Fruit fly (Drosophila melanogaster): ENCODE measurements around the gene Kap-alpha3.

Gene Kap-alpha3

dm6 chr3R:9581089-9581520, 3.6 kb upstream of the Kap-alpha3 start, which contains the start of gene CG8301:
Gene CG8301 (plus strand): TSS chr3R:9581306.
- TF ChIP-seq tap (tag; optimal IDR thresholded peaks at IDR 0.05) (peak; percentile 15), CG15601 (tag; optimal IDR thresholded peaks at IDR 0.05) (no peak), Chrac-16 (GFP tag; optimal IDR thresholded peaks at IDR 0.05) (no peak), Hr51 (GFP tag; optimal IDR thresholded peaks at IDR 0.05) (peak in 1 of 2 experiments; percentile 62), CG5180 (GFP tag; optimal IDR thresholded peaks at IDR 0.05) (peak; percentile 20), fd102C (GFP tag; optimal IDR thresholded peaks at IDR 0.05) (no peak), ATbp (GFP tag; optimal IDR thresholded peaks at IDR 0.05) (peak; percentile 1), CG2120 (GFP tag; optimal IDR thresholded peaks at IDR 0.05) (peak; percentile 60), CG8765 (GFP tag; IDR thresholded peaks at IDR 0.05) (no peak), CG8290 (GFP tag; optimal IDR thresholded peaks at IDR 0.05) (no peak), CG8290 (tag; optimal IDR thresholded peaks at IDR 0.05) (peak in 1 of 2 experiments; percentile 27), Camta (GFP tag; optimal IDR thresholded peaks at IDR 0.05) (peak; percentile 14), ERR (GFP tag; optimal IDR thresholded peaks at IDR 0.05) (peak; percentile 1), CG9437 (GFP tag; optimal IDR thresholded peaks at IDR 0.05) (peak; percentile 20), CG12155 (GFP tag; optimal IDR thresholded peaks at IDR 0.05) (peak; percentile 20), CG11695 (GFP tag; IDR thresholded peaks at IDR 0.05) (peak; percentile 56; the same call in 2 of the 3 replicates), grau (tag; optimal IDR thresholded peaks at IDR 0.05) (peak; percentile 41), Drgx (GFP tag; IDR thresholded peaks at IDR 0.05) (peak; percentile 56), mam (GFP tag; optimal IDR thresholded peaks at IDR 0.05) (peak; percentile 24), NfI (GFP tag; optimal IDR thresholded peaks at IDR 0.05) (peak; percentile 22), chinmo (GFP tag; IDR thresholded peaks at IDR 0.05; ENCODE audit: partially characterized antibody) (0 out of 4 replicates have a peak, but pooled peaks have one; percentile 40), Xbp1 (GFP tag; optimal IDR thresholded peaks at IDR 0.05) (peak; percentile 38), Hmr (GFP tag; optimal IDR thresholded peaks at IDR 0.05) (peak; percentile 49), Trl (optimal IDR thresholded peaks at IDR 0.05) (no peak), Trl (GFP tag; optimal IDR thresholded peaks at IDR 0.05) (no peak), CG11247 (GFP tag; IDR thresholded peaks at IDR 0.05) (no peak), Gug (GFP tag; IDR thresholded peaks at IDR 0.05) (no peak), D19B (GFP tag; optimal IDR thresholded peaks at IDR 0.05) (no peak), crp (GFP tag; optimal IDR thresholded peaks at IDR 0.05) (peak in 1 of 2 experiments; percentile 75), CG4730 (GFP tag; IDR thresholded peaks at IDR 0.05) (no peak), B-H1 (GFP tag; IDR thresholded peaks at IDR 0.05) (0 out of 3 replicates have a peak, but pooled peaks have one; percentile 14), CG17385 (GFP tag; optimal IDR thresholded peaks at IDR 0.05) (peak; percentile 34), bsh (GFP tag; optimal IDR thresholded peaks at IDR 0.05) (peak in 1 of 2 experiments; percentile 15), CG14014 (GFP tag; IDR thresholded peaks at IDR 0.05) (peak; percentile 38; the same call in 1 of the 2 replicates), az2 (GFP tag; optimal IDR thresholded peaks at IDR 0.05) (peak; percentile 5), pita (GFP tag; optimal IDR thresholded peaks at IDR 0.05) (no peak), CG13424 (tag; optimal IDR thresholded peaks at IDR 0.05) (peak; percentile 53), CG10147 (GFP tag; optimal IDR thresholded peaks at IDR 0.05) (no peak), CG31441 (GFP tag; IDR thresholded peaks at IDR 0.05) (peak; percentile 46), CG15269 (tag; optimal IDR thresholded peaks at IDR 0.05) (peak; percentile 52), Dbx (GFP tag; IDR thresholded peaks at IDR 0.05) (peak; percentile 15; the same call in 1 of the 3 replicates), CG7839 (tag; optimal IDR thresholded peaks at IDR 0.05) (peak; percentile 45), da (GFP tag; optimal IDR thresholded peaks at IDR 0.05) (no peak), zf30C (GFP tag; optimal IDR thresholded peaks at IDR 0.05) (peak; percentile 70), Ptx1 (GFP tag; IDR thresholded peaks at IDR 0.05) (0 out of 2 replicates have a peak, but pooled peaks have one; percentile 10), scrt (GFP tag; optimal IDR thresholded peaks at IDR 0.05) (peak; percentile 28), bcd (GFP tag; optimal IDR thresholded peaks at IDR 0.05) (peak; percentile 1), unc-4 (GFP tag; IDR thresholded peaks at IDR 0.05; ENCODE audit: partially characterized antibody) (0 out of 2 replicates have a peak, but pooled peaks have one; percentile 20), slp2 (GFP tag; optimal IDR thresholded peaks at IDR 0.05) (no peak), CG15514 (GFP tag; optimal IDR thresholded peaks at IDR 0.05) (peak; percentile 48)

All from whole organism, embryonic.